Worm (Caenorhabditis elegans) whole organism, L3 larva: ENCODE results near the gene F47E1.2.

Experiments
- fos-1 ChIP-seq: fragments of 150-350 bp; optimal IDR thresholded peaks from 2 replicates; lab custom pipeline; 2014; ENCODE audit warnings: missing biosample characterization, missing genetic modification characterization
- pha-4 ChIP-seq: fragments of 150-350 bp; optimal IDR thresholded peaks from 2 replicates; lab custom pipeline; 2014; ENCODE audit warnings: missing biosample characterization, missing genetic modification reagents, missing genetic modification characterization

DNA sequence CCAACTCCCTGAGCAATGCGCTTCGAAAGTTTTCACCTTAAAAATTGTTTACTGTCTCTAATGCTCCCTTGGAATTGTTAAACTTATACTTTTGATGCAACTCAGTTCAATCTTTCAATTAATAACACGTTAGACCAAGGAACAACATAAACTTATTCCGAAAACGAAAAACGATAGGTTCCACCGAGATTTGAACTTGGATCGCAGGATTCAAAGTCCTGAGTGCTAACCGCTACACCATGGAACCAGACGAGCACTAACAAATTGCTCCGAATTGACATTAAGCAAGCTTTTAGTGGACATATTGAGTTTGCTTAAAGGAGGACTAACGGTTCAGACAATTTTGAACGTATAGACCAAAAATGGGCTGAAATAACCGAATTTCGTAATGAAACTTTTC is 17.0 kb downstream of the F47E1.2 start:
- no peak for TF ChIP-seq pha-4 (tag; lab: Kevin White, UChicago)
- TF ChIP-seq fos-1: no peak
